Worm (Caenorhabditis elegans) whole organism, L4/young adult: ENCODE measurements around the gene W09G12.10.

ENCODE experiments used
- W03F9.2 ChIP-seq: fragments of 150-350 bp; optimal IDR thresholded peaks from 2 replicates; lab custom pipeline; 2014; ENCODE audit warnings: missing biosample characterization, missing genetic modification characterization
- dao-5 ChIP-seq: sonication (generic microtip); optimal IDR thresholded peaks from 2 replicates; lab custom pipeline; 2016; ENCODE audit warnings: missing genotype, missing genetic modification characterization, moderate library complexity, missing compliant biosample characterization
- him-1 ChIP-seq: sonication (generic microtip); optimal IDR thresholded peaks from 2 replicates; lab custom pipeline; 2016; ENCODE audit warnings: missing genotype, missing genetic modification reagents, missing genetic modification characterization, missing compliant biosample characterization

ce11 chrIV:1260474-1260873 is 39.4 kb upstream of the W09G12.10 start:
- no peak for TF ChIP-seq dao-5 (tag; lab: Kevin White, UChicago)
- TF ChIP-seq W03F9.2 (tag; lab: Kevin White, UChicago) = no peak
- no peak for TF ChIP-seq him-1
